Fruit fly (Drosophila melanogaster) whole organism, embryonic: ENCODE results near the gene CG15638.
A peak's percentile ranks its signal among the peaks of the same experiment; 100 is the strongest.

ENCODE experiments used
- Abd-B ChIP-seq: fragments of 200-800 bp; sonication (Bioruptor generic); optimal IDR thresholded peaks from 2 replicates; lab custom pipeline; 2018; ENCODE audit warnings: missing biosample characterization, mild to moderate bottlenecking, missing genetic modification characterization, moderate library complexity
- Asciz ChIP-seq: fragments of 200-800 bp; sonication (Bioruptor generic); optimal IDR thresholded peaks from 2 replicates; lab custom pipeline; 2017; ENCODE audit warnings: missing biosample characterization, mild to moderate bottlenecking, missing genetic modification characterization, missing genetic modification reagents
- CG1024 ChIP-seq: fragments of 200-800 bp; sonication (Bioruptor generic); IDR thresholded peaks from 2 replicates; pipeline ENCODE4 v1.3.6; 2022; ENCODE audit warnings: missing biosample characterization, missing genetic modification characterization
- CG10543 ChIP-seq: fragments of 200-800 bp; sonication (Bioruptor generic); optimal IDR thresholded peaks from 3 replicates; lab custom pipeline; 2017; ENCODE audit warnings: missing biosample characterization, mild to moderate bottlenecking, missing genetic modification characterization, moderate library complexity
- CG10654 ChIP-seq: fragments of 200-800 bp; sonication (Bioruptor generic); optimal IDR thresholded peaks from 2 replicates; lab custom pipeline; 2016; ENCODE audit warnings: missing biosample characterization, missing genetic modification characterization
- CG11093 ChIP-seq: fragments of 200-800 bp; sonication (Bioruptor generic); IDR thresholded peaks from 3 replicates; pipeline ENCODE4 v1.3.6; 2022; ENCODE audit warnings: missing biosample characterization, missing genetic modification characterization
- CG12104 ChIP-seq: fragments of 200-800 bp; sonication (Bioruptor generic); optimal IDR thresholded peaks from 3 replicates; lab custom pipeline; 2016; ENCODE audit warnings: missing biosample characterization, missing genetic modification characterization
- CG14441 ChIP-seq: fragments of 200-800 bp; sonication (Bioruptor generic); IDR thresholded peaks from 2 replicates; pipeline ENCODE4 v1.3.6; 2022; ENCODE audit warnings: missing biosample characterization, missing genetic modification characterization
- CG14965 ChIP-seq: fragments of 200-800 bp; sonication (Bioruptor generic); optimal IDR thresholded peaks from 2 replicates; lab custom pipeline; 2016; ENCODE audit warnings: missing biosample characterization, missing genetic modification characterization, borderline replicate concordance
- CG15696 ChIP-seq: fragments of 200-800 bp; sonication (Bioruptor generic); optimal IDR thresholded peaks from 2 replicates; lab custom pipeline; 2019; ENCODE audit warnings: missing biosample characterization, mild to moderate bottlenecking, missing genetic modification characterization, moderate library complexity
- CG1603 ChIP-seq: fragments of 200-800 bp; sonication (Bioruptor generic); optimal IDR thresholded peaks from 2 replicates; lab custom pipeline; 2019; ENCODE audit warnings: missing biosample characterization, mild to moderate bottlenecking, missing genetic modification characterization, moderate library complexity
- CG1792 ChIP-seq: fragments of 200-800 bp; sonication (Bioruptor generic); optimal IDR thresholded peaks from 2 replicates; lab custom pipeline; 2016; ENCODE audit warnings: missing biosample characterization, missing genetic modification characterization
- CG18599 ChIP-seq: fragments of 200-800 bp; sonication (Bioruptor generic); optimal IDR thresholded peaks from 3 replicates; lab custom pipeline; 2017; ENCODE audit warnings: missing biosample characterization, missing genetic modification characterization, mild to moderate bottlenecking, moderate library complexity, missing genetic modification reagents
- CG30020 ChIP-seq: fragments of 200-800 bp; optimal IDR thresholded peaks from 2 replicates; lab custom pipeline; 2019; ENCODE audit warnings: missing biosample characterization, mild to moderate bottlenecking, missing genetic modification characterization, moderate library complexity
- CG3407 ChIP-seq: fragments of 200-800 bp; sonication (Bioruptor generic); optimal IDR thresholded peaks from 2 replicates; lab custom pipeline; 2018; ENCODE audit warnings: missing biosample characterization, mild to moderate bottlenecking, missing genetic modification characterization
- CG34376 ChIP-seq: fragments of 200-800 bp; sonication (Bioruptor generic); optimal IDR thresholded peaks from 2 replicates; lab custom pipeline; 2018; ENCODE audit warnings: missing biosample characterization, mild to moderate bottlenecking, missing genetic modification characterization
- CG6175 ChIP-seq: fragments of 200-800 bp; sonication (Bioruptor generic); IDR thresholded peaks from 3 replicates; pipeline ENCODE4 v1.3.6; 2022; ENCODE audit warnings: missing biosample characterization, missing genetic modification characterization
- CG7839 ChIP-seq: fragments of 200-800 bp; sonication (Bioruptor generic); optimal IDR thresholded peaks from 3 replicates; lab custom pipeline; 2018; ENCODE audit warnings: missing biosample characterization, mild to moderate bottlenecking, missing genetic modification characterization, moderate library complexity
- CG8924 ChIP-seq: fragments of 200-800 bp; optimal IDR thresholded peaks from 3 replicates; lab custom pipeline; 2019; ENCODE audit warnings: missing biosample characterization, mild to moderate bottlenecking, missing genetic modification characterization, moderate library complexity
- CG9876 ChIP-seq: fragments of 200-800 bp; sonication (Bioruptor generic); optimal IDR thresholded peaks from 2 replicates; lab custom pipeline; 2016; ENCODE audit warnings: missing biosample characterization, missing genetic modification characterization
- Dbx ChIP-seq: fragments of 200-800 bp; sonication (Bioruptor generic); IDR thresholded peaks from 3 replicates; pipeline ENCODE4 v1.3.6; 2022; ENCODE audit warnings: missing biosample characterization, missing genetic modification characterization
- Dek ChIP-seq: fragments of 200-800 bp; sonication (Bioruptor generic); optimal IDR thresholded peaks from 3 replicates; lab custom pipeline; 2019; ENCODE audit warnings: missing biosample characterization, mild to moderate bottlenecking, missing genetic modification characterization, moderate library complexity
- Elba2 ChIP-seq: fragments of 200-800 bp; sonication (Bioruptor generic); optimal IDR thresholded peaks from 3 replicates; lab custom pipeline; 2016; ENCODE audit warnings: missing biosample characterization, missing genetic modification characterization
- Fer2 ChIP-seq: fragments of 200-800 bp; sonication (Bioruptor generic); optimal IDR thresholded peaks from 2 replicates; lab custom pipeline; 2018; ENCODE audit warnings: missing biosample characterization, mild to moderate bottlenecking, missing genetic modification characterization, moderate library complexity
- Gug ChIP-seq: fragments of 200-800 bp; sonication (Bioruptor generic); IDR thresholded peaks from 4 replicates; pipeline ENCODE4 v1.3.6; 2022; ENCODE audit warnings: missing biosample characterization, missing genetic modification characterization
- HHEX ChIP-seq: fragments of 200-800 bp; sonication (Bioruptor generic); optimal IDR thresholded peaks from 3 replicates; lab custom pipeline; 2017; ENCODE audit warnings: missing biosample characterization, mild to moderate bottlenecking, missing genetic modification characterization, missing genetic modification reagents
- HmgZ ChIP-seq: fragments of 200-800 bp; sonication (Bioruptor generic); optimal IDR thresholded peaks from 2 replicates; lab custom pipeline; 2018; ENCODE audit warnings: missing biosample characterization, mild to moderate bottlenecking, missing genetic modification characterization
- Hmr ChIP-seq: fragments of 200-800 bp; sonication (Bioruptor generic); optimal IDR thresholded peaks from 3 replicates; lab custom pipeline; 2017; ENCODE audit warnings: mild to moderate bottlenecking, missing biosample characterization, missing genetic modification reagents, missing genetic modification characterization
- Hr39 ChIP-seq: fragments of >200 bp; optimal IDR thresholded peaks from 2 replicates; lab custom pipeline; 2017
- Hsf ChIP-seq: fragments of 200-800 bp; sonication (Bioruptor generic); optimal IDR thresholded peaks from 3 replicates; lab custom pipeline; 2016; ENCODE audit warnings: missing biosample characterization, missing genetic modification characterization
- MBD-R2 ChIP-seq: fragments of 200-800 bp; sonication (Bioruptor generic); IDR thresholded peaks from 2 replicates; pipeline ENCODE4 v1.3.6; 2022; ENCODE audit warnings: missing biosample characterization, missing genetic modification characterization
- Neu2 ChIP-seq: fragments of 200-800 bp; sonication (Bioruptor generic); optimal IDR thresholded peaks from 3 replicates; lab custom pipeline; 2016; ENCODE audit warnings: missing biosample characterization, missing genetic modification characterization, borderline replicate concordance
- Opbp ChIP-seq: fragments of 200-800 bp; sonication (Bioruptor generic); IDR thresholded peaks from 3 replicates; pipeline ENCODE4 v1.3.6; 2022; ENCODE audit warnings: missing biosample characterization, missing genetic modification characterization; ENCODE audit not compliant: partially characterized antibody
- ac ChIP-seq: fragments of 200-800 bp; sonication (Bioruptor generic); optimal IDR thresholded peaks from 3 replicates; lab custom pipeline; 2017; ENCODE audit warnings: missing biosample characterization, mild to moderate bottlenecking, missing genetic modification characterization
- ato ChIP-seq: fragments of 200-800 bp; sonication (Bioruptor generic); IDR thresholded peaks from 2 replicates; pipeline ENCODE4 v1.3.6; 2022; ENCODE audit warnings: missing biosample characterization, missing genetic modification characterization; ENCODE audit not compliant: partially characterized antibody
- ci ChIP-seq: fragments of 200-800 bp; sonication (Bioruptor generic); IDR thresholded peaks from 3 replicates; pipeline ENCODE4 v1.3.6; 2022; ENCODE audit warnings: missing biosample characterization, missing genetic modification characterization
- dm ChIP-seq: fragments of 200-800 bp; sonication (Bioruptor generic); optimal IDR thresholded peaks from 3 replicates; lab custom pipeline; 2016; ENCODE audit warnings: missing biosample characterization, missing genetic modification characterization
- dysf ChIP-seq: fragments of 200-800 bp; sonication (Bioruptor generic); IDR thresholded peaks from 3 replicates; pipeline ENCODE4 v1.3.6; 2022; ENCODE audit warnings: missing biosample characterization, missing genetic modification characterization
- hth ChIP-seq: fragments of >200 bp; optimal IDR thresholded peaks from 2 replicates; lab custom pipeline; 2017; ENCODE audit warnings: inconsistent platforms
- knrl ChIP-seq: fragments of 200-800 bp; sonication (Bioruptor generic); IDR thresholded peaks from 3 replicates; pipeline ENCODE4 v1.3.6; 2022; ENCODE audit warnings: missing biosample characterization, missing genetic modification characterization; ENCODE audit not compliant: partially characterized antibody
- odd ChIP-seq: fragments of 200-800 bp; sonication (Bioruptor generic); optimal IDR thresholded peaks from 2 replicates; lab custom pipeline; 2017; ENCODE audit warnings: missing biosample characterization, mild to moderate bottlenecking, missing genetic modification characterization
- org-1 ChIP-seq: fragments of 200-800 bp; sonication (Bioruptor generic); optimal IDR thresholded peaks from 2 replicates; lab custom pipeline; 2017; ENCODE audit warnings: missing biosample characterization, missing genetic modification characterization
- otp ChIP-seq: fragments of 200-800 bp; sonication (Bioruptor generic); IDR thresholded peaks from 3 replicates; pipeline ENCODE4, ENCODE4 v1.3.6; 2022; ENCODE audit warnings: missing biosample characterization, missing genetic modification characterization
- pnt ChIP-seq: fragments of 200-800 bp; sonication (Bioruptor generic); optimal IDR thresholded peaks from 3 replicates; lab custom pipeline; 2016; ENCODE audit warnings: missing biosample characterization, missing genetic modification characterization
- pum ChIP-seq: fragments of 200-800 bp; sonication (Bioruptor generic); optimal IDR thresholded peaks from 2 replicates; lab custom pipeline; 2016; ENCODE audit warnings: missing biosample characterization, missing genetic modification characterization
- sim ChIP-seq: fragments of 200-800 bp; sonication (Bioruptor generic); IDR thresholded peaks from 2 replicates; pipeline ENCODE4 v1.3.6; 2022; ENCODE audit warnings: missing biosample characterization, missing genetic modification characterization
- sna ChIP-seq: fragments of 200-800 bp; sonication (Bioruptor generic); IDR thresholded peaks from 2 replicates; pipeline ENCODE4 v1.3.6; 2022; ENCODE audit warnings: missing biosample characterization, missing genetic modification characterization; ENCODE audit not compliant: partially characterized antibody
- stwl ChIP-seq: fragments of 200-800 bp; sonication (Bioruptor generic); optimal IDR thresholded peaks from 3 replicates; lab custom pipeline; 2018; ENCODE audit warnings: missing biosample characterization, mild to moderate bottlenecking, missing genetic modification characterization, moderate library complexity
- zfh2 ChIP-seq: fragments of 200-800 bp; sonication (Bioruptor generic); optimal IDR thresholded peaks from 2 replicates; lab custom pipeline; 2016; ENCODE audit warnings: missing biosample characterization, missing genetic modification characterization

CG15638 gene

dm6 chr2L:13535678-13536077 is at the start of gene CG15638:
CG15638 (minus strand) TSS chr2L:13535778.
- TF ChIP-seq sna (GFP tag; lab: Robert Waterston, UW) (no peak), CG12104 (GFP tag; lab: Kevin White, UChicago) (no peak), CG10654 (no peak), dysf (no peak), Opbp (GFP tag; lab: Robert Waterston, UW) (no peak), CG30020 (no peak), hth (lab: Kevin White, UChicago) (no peak), CG6175 (GFP tag; lab: Robert Waterston, UW) (no peak), pnt (GFP tag; lab: Kevin White, UChicago) (no peak), HHEX (GFP tag; lab: Kevin White, UChicago) (no peak)

- TF ChIP-seq org-1 (GFP tag; lab: Kevin White, UChicago), result no peak
- TF ChIP-seq HmgZ (tag; lab: Kevin White, UChicago), result no peak
- no peak for TF ChIP-seq CG1024
- TF ChIP-seq CG14441 (GFP tag; lab: Robert Waterston, UW), result no peak
- TF ChIP-seq zfh2 (GFP tag; lab: Kevin White, UChicago), result no peak
- no peak for TF ChIP-seq Dek (tag; lab: Kevin White, UChicago)
- TF ChIP-seq Hmr (GFP tag; lab: Kevin White, UChicago), result no peak
- TF ChIP-seq Hr39, result no peak
- TF ChIP-seq ato (GFP tag; lab: Robert Waterston, UW), result no peak
- no peak for TF ChIP-seq pum (GFP tag; lab: Kevin White, UChicago)
- no peak for TF ChIP-seq stwl
- no peak for TF ChIP-seq ac
- no peak for TF ChIP-seq odd (GFP tag; lab: Kevin White, UChicago)
- no peak for TF ChIP-seq Gug (GFP tag; lab: Robert Waterston, UW)
- TF ChIP-seq CG34376 (GFP tag; lab: Kevin White, UChicago), result no peak
- TF ChIP-seq dm (GFP tag; lab: Kevin White, UChicago), result no peak
- TF ChIP-seq CG6175 (GFP tag; lab: Robert Waterston, UW), result no peak
- TF ChIP-seq sna (GFP tag; lab: Robert Waterston, UW), result no peak
- 0 out of 3 replicates have a peak, but pooled peaks have one; percentile 7 for TF ChIP-seq otp (GFP tag; lab: Robert Waterston, UW)
- no peak for TF ChIP-seq knrl (GFP tag; lab: Robert Waterston, UW)
- no peak for TF ChIP-seq CG1792 (GFP tag; lab: Kevin White, UChicago)
- TF ChIP-seq Elba2, result no peak
- no peak for TF ChIP-seq Fer2 (tag; lab: Kevin White, UChicago)
- no peak for TF ChIP-seq CG14965
- TF ChIP-seq CG10543 (GFP tag; lab: Kevin White, UChicago), result no peak
- no peak for TF ChIP-seq CG1603
- no peak for TF ChIP-seq Hsf (GFP tag; lab: Kevin White, UChicago)
- no peak for TF ChIP-seq CG9876 (GFP tag; lab: Kevin White, UChicago)
- no peak for TF ChIP-seq CG3407 (GFP tag; lab: Kevin White, UChicago)
- peak; percentile 67 for TF ChIP-seq CG7839
- TF ChIP-seq CG8924 (tag; lab: Kevin White, UChicago), result no peak
- no peak for TF ChIP-seq CG11093 (GFP tag; lab: Robert Waterston, UW)
- TF ChIP-seq CG15696 (tag; lab: Kevin White, UChicago), result no peak
- peak; percentile 21 for TF ChIP-seq CG18599 (GFP tag; lab: Kevin White, UChicago)
- no peak for TF ChIP-seq sim (GFP tag; lab: Robert Waterston, UW)
- TF ChIP-seq Neu2 (GFP tag; lab: Kevin White, UChicago), result no peak
- TF ChIP-seq Asciz (GFP tag; lab: Kevin White, UChicago), result no peak
- peak; percentile 46; the same call in 1 of the 3 replicates for TF ChIP-seq ci (GFP tag; lab: Robert Waterston, UW)
- TF ChIP-seq Abd-B (GFP tag; lab: Kevin White, UChicago), result no peak
- TF ChIP-seq Dbx (GFP tag; lab: Robert Waterston, UW), result no peak
- TF ChIP-seq MBD-R2 (GFP tag; lab: Robert Waterston, UW), result no peak
Observed at dm6 chr2L:13571791-13572451, 36.3 kb upstream of the CG15638 start.
